Fruit fly (Drosophila melanogaster): ENCODE results near the gene Sras.
A peak's percentile ranks its signal among the peaks of the same experiment; 100 is the strongest.

Sras gene

dm6 chr3L:5554377-5554776 lies 9.2 kb upstream of the Sras start (continued):
- TF ChIP-seq CG12942 (GFP tag; optimal IDR thresholded peaks at IDR 0.05) (peak; percentile 22), tap (tag; optimal IDR thresholded peaks at IDR 0.05) (peak; percentile 31), Opbp (GFP tag; IDR thresholded peaks at IDR 0.05; ENCODE audit: partially characterized antibody) (no peak), Deaf1 (tag; optimal IDR thresholded peaks at IDR 0.05) (peak; percentile 13), bcd (GFP tag; optimal IDR thresholded peaks at IDR 0.05) (peak; percentile 14), CG18476 (GFP tag; optimal IDR thresholded peaks at IDR 0.05) (no peak), tin (GFP tag; optimal IDR thresholded peaks at IDR 0.05) (peak; percentile 35), CG3726 (GFP tag; IDR thresholded peaks at IDR 0.05) (no peak), ftz-f1 (GFP tag; optimal IDR thresholded peaks at IDR 0.05) (no peak), Hr39 (optimal IDR thresholded peaks at IDR 0.05) (no peak), CG6791 (GFP tag; IDR thresholded peaks at IDR 0.05; ENCODE audit: partially characterized antibody) (no peak), Eip74EF (GFP tag; optimal IDR thresholded peaks at IDR 0.05) (no peak), CG9215 (GFP tag; IDR thresholded peaks at IDR 0.05) (no peak; the same call in 1 of the 2 replicates), CG12155 (GFP tag; optimal IDR thresholded peaks at IDR 0.05) (peak; percentile 47), dysf (GFP tag; IDR thresholded peaks at IDR 0.05) (peak; percentile 74), rib (GFP tag; IDR thresholded peaks at IDR 0.05) (no peak), sd (tag; optimal IDR thresholded peaks at IDR 0.05) (peak; percentile 46), CG42726 (GFP tag; IDR thresholded peaks at IDR 0.05; ENCODE audit: partially characterized antibody) (no peak), CG32532 (GFP tag; IDR thresholded peaks at IDR 0.05) (peak; percentile 70), dan (GFP tag; IDR thresholded peaks at IDR 0.05) (no peak), ken (GFP tag; IDR thresholded peaks at IDR 0.05) (no peak), crol (GFP tag; IDR thresholded peaks at IDR 0.05) (no peak), Adf1 (GFP tag; IDR thresholded peaks at IDR 0.05) (no peak), hb (GFP tag; IDR thresholded peaks at IDR 0.05; ENCODE audit: partially characterized antibody) (no peak), seq (GFP tag; IDR thresholded peaks at IDR 0.05) (0 out of 2 replicates have a peak, but pooled peaks have one; percentile 38), Jarid2 (GFP tag; optimal IDR thresholded peaks at IDR 0.05) (no peak), tio (GFP tag; optimal IDR thresholded peaks at IDR 0.05) (peak; percentile 24), CG6272 (GFP tag; IDR thresholded peaks at IDR 0.05) (no peak), fd102C (GFP tag; optimal IDR thresholded peaks at IDR 0.05) (no peak), aop (GFP tag; IDR thresholded peaks at IDR 0.05) (no peak), chif (GFP tag; optimal IDR thresholded peaks at IDR 0.05) (no peak), CG11560 (tag; IDR thresholded peaks at IDR 0.05) (peak; percentile 47; the same call in 1 of the 3 replicates), HmgZ (tag; optimal IDR thresholded peaks at IDR 0.05) (no peak), Antp (GFP tag; optimal IDR thresholded peaks at IDR 0.05) (no peak), CG7357 (GFP tag; IDR thresholded peaks at IDR 0.05) (peak; percentile 50; the same call in 2 of the 3 replicates), CG30403 (GFP tag; optimal IDR thresholded peaks at IDR 0.05) (peak; percentile 55), CG9817 (tag; optimal IDR thresholded peaks at IDR 0.05) (peak; percentile 55), Hey (tag; optimal IDR thresholded peaks at IDR 0.05) (no peak), CG6765 (GFP tag; optimal IDR thresholded peaks at IDR 0.05) (no peak), lilli (GFP tag; optimal IDR thresholded peaks at IDR 0.05) (peak; percentile 56), CG7928 (GFP tag; optimal IDR thresholded peaks at IDR 0.05) (no peak), CG2199 (GFP tag; IDR thresholded peaks at IDR 0.05) (no peak), HLH4C (GFP tag; IDR thresholded peaks at IDR 0.05; ENCODE audit: partially characterized antibody) (no peak), CHES-1-like (GFP tag; optimal IDR thresholded peaks at IDR 0.05) (no peak), slou (GFP tag; optimal IDR thresholded peaks at IDR 0.05) (no peak), CG17328 (GFP tag; IDR thresholded peaks at IDR 0.05) (no peak), trh (GFP tag; optimal IDR thresholded peaks at IDR 0.05) (no peak), CG7271 (tag; optimal IDR thresholded peaks at IDR 0.05) (no peak), h (optimal IDR thresholded peaks at IDR 0.05) (no peak), Myb (GFP tag; optimal IDR thresholded peaks at IDR 0.05) (no peak), unc-4 (GFP tag; IDR thresholded peaks at IDR 0.05; ENCODE audit: partially characterized antibody) (no peak), CG8281 (tag; optimal IDR thresholded peaks at IDR 0.05) (no peak)
